Fruit fly (Drosophila melanogaster) S2 (cell line): Measurements from ENCODE around the gene CG12783.

Experiments used
- CG8478 ChIP-seq: fragments of >200 bp; optimal IDR thresholded peaks from 2 replicates; lab custom pipeline; 2018
- CTCF ChIP-seq, 2 experiments: fragments of >200 bp; optimal IDR thresholded peaks; 2 replicates each; lab custom pipeline; 2018

The CG12783 gene

dm6 chr3R:16613300-16613699 is at the start of gene CG12783:
TSS of gene CG12783 (minus strand) at chr3R:16613400.
- TF ChIP-seq CG8478 (lab: Kevin White, UChicago) (no peak), CTCF (optimal IDR thresholded peaks at IDR 0.05; lab: Kevin White, UChicago) (no peak)

dm6 chr3R:16661693-16662092 is 48.5 kb upstream of the CG12783 start:
- TF ChIP-seq CTCF (optimal IDR thresholded peaks at IDR 0.05; lab: Kevin White, UChicago) (no peak), CG8478 (lab: Kevin White, UChicago) (no peak)

- TF ChIP-seq CG8478 (lab: Kevin White, UChicago), result no peak
- TF ChIP-seq CTCF (optimal IDR thresholded peaks at IDR 0.05; lab: Kevin White, UChicago), result peak; percentile 70 to 84
Observed at dm6 chr3R:16655494-16656493, 42.6 kb upstream of the CG12783 start, which contains the start of gene modSP. TSS of gene modSP (minus strand) at chr3R:16655662.

- TF ChIP-seq CG8478 (lab: Kevin White, UChicago), result no peak
- no peak for TF ChIP-seq CTCF (optimal IDR thresholded peaks at IDR 0.05; lab: Kevin White, UChicago)
Observed at dm6 chr3R:16655000-16655493, 41.8 kb upstream of the CG12783 start.

- TF ChIP-seq CTCF (optimal IDR thresholded peaks at IDR 0.05; lab: Kevin White, UChicago) (no peak), CG8478 (lab: Kevin White, UChicago) (no peak)
Observed at dm6 chr3R:16652091-16652490, 38.9 kb upstream of the CG12783 start, which contains the start of gene CG14907. TSS of gene CG14907 (minus strand) at chr3R:16652319.

dm6 chr3R:16650950-16651349 is 37.8 kb upstream of the CG12783 start, which contains the start of gene Mettl4:
TSS of gene Mettl4 (minus strand) at chr3R:16651157.
- TF ChIP-seq CG8478 (lab: Kevin White, UChicago) (no peak), CTCF (optimal IDR thresholded peaks at IDR 0.05; lab: Kevin White, UChicago) (no peak)

dm6 chr3R:16649282-16649681 is 36.1 kb upstream of the CG12783 start:
- no peak for TF ChIP-seq CG8478 (lab: Kevin White, UChicago)
- peak in 1 of 2 experiments; percentile 13 for TF ChIP-seq CTCF (optimal IDR thresholded peaks at IDR 0.05; lab: Kevin White, UChicago)

- TF ChIP-seq CG8478 (lab: Kevin White, UChicago), result no peak
- no peak for TF ChIP-seq CTCF (optimal IDR thresholded peaks at IDR 0.05; lab: Kevin White, UChicago)
Observed at dm6 chr3R:16647716-16648016, 34.5 kb upstream of the CG12783 start.

- TF ChIP-seq CTCF (optimal IDR thresholded peaks at IDR 0.05; lab: Kevin White, UChicago), result no peak
- no peak for TF ChIP-seq CG8478 (lab: Kevin White, UChicago)
Observed at dm6 chr3R:16646952-16647715, 33.9 kb upstream of the CG12783 start, which contains the start of the genes CG10324 and CCT3. TSS of gene CG10324 (minus strand) at chr3R:16647004. TSS of gene CCT3 (plus strand) at chr3R:16647605.

dm6 chr3R:16643591-16643990 is 30.4 kb upstream of the CG12783 start, which contains the start of gene Arl6IP1:
TSS of gene Arl6IP1 (plus strand) at chr3R:16643605.
- TF ChIP-seq CG8478 (lab: Kevin White, UChicago) (no peak), CTCF (optimal IDR thresholded peaks at IDR 0.05; lab: Kevin White, UChicago) (no peak)

- TF ChIP-seq CG8478 (lab: Kevin White, UChicago) (no peak), CTCF (optimal IDR thresholded peaks at IDR 0.05; lab: Kevin White, UChicago) (peak in 1 of 2 experiments; percentile 22)
Observed at dm6 chr3R:16640005-16640408, 26.8 kb upstream of the CG12783 start, which contains the start of gene nonA-l. TSS of gene nonA-l (plus strand) at chr3R:16640205.

dm6 chr3R:16632698-16633097 is 19.5 kb upstream of the CG12783 start:
- TF ChIP-seq CG8478 (lab: Kevin White, UChicago), result no peak
- TF ChIP-seq CTCF (optimal IDR thresholded peaks at IDR 0.05; lab: Kevin White, UChicago), result no peak

- TF ChIP-seq CG8478 (lab: Kevin White, UChicago) (no peak), CTCF (optimal IDR thresholded peaks at IDR 0.05; lab: Kevin White, UChicago) (no peak)
Observed at dm6 chr3R:16630564-16630963, 17.4 kb upstream of the CG12783 start.

dm6 chr3R:16626899-16627432 is 13.8 kb upstream of the CG12783 start:
- no peak for TF ChIP-seq CTCF (optimal IDR thresholded peaks at IDR 0.05; lab: Kevin White, UChicago)
- TF ChIP-seq CG8478 (lab: Kevin White, UChicago), result no peak
